Fruit fly (Drosophila melanogaster): ENCODE data around the gene loaf.

dm6 chr3L:11789773-11790172 is 23.8 kb upstream of the loaf start, which contains the start of gene Pi3K68D:
- peak; percentile 8 for TF ChIP-seq psq (optimal IDR thresholded peaks at IDR 0.05)
- TF ChIP-seq EcR (GFP tag; optimal IDR thresholded peaks at IDR 0.05): no peak
- no peak for TF ChIP-seq CG8478 (optimal IDR thresholded peaks at IDR 0.05)
- no peak for TF ChIP-seq pan (optimal IDR thresholded peaks at IDR 0.05)
- no peak for TF ChIP-seq Dll (optimal IDR thresholded peaks at IDR 0.05)

Data from whole organism.